Fruit fly (Drosophila melanogaster): ENCODE results near the gene Snx27.
A peak's percentile ranks its signal among the peaks of the same experiment; 100 is the strongest.

The Snx27 gene

dm6 chrX:5745840-5746815 lies 8.3 kb upstream of the Snx27 start:
- no peak for TF ChIP-seq Dfd (GFP tag; optimal IDR thresholded peaks at IDR 0.05)
- TF ChIP-seq Myc (optimal IDR thresholded peaks at IDR 0.05) = no peak
- TF ChIP-seq fru (GFP tag; optimal IDR thresholded peaks at IDR 0.05) = peak; percentile 83
- TF ChIP-seq CrebA (GFP tag; optimal IDR thresholded peaks at IDR 0.05; ENCODE audit: borderline replicate concordance) = no peak
- TF ChIP-seq OdsH (GFP tag; optimal IDR thresholded peaks at IDR 0.05) = peak; percentile 75
- TF ChIP-seq foxo (GFP tag; optimal IDR thresholded peaks at IDR 0.05) = peak in 1 of 2 experiments; percentile 88
- peak; percentile 48 for TF ChIP-seq Mio (GFP tag; optimal IDR thresholded peaks at IDR 0.05)
- TF ChIP-seq usp (GFP tag; optimal IDR thresholded peaks at IDR 0.05) = no peak
- peak; percentile 68 for TF ChIP-seq CG9705 (GFP tag; optimal IDR thresholded peaks at IDR 0.05)
- peak; percentile 52 for TF ChIP-seq psq (GFP tag; optimal IDR thresholded peaks at IDR 0.05)
- TF ChIP-seq Hr83 (GFP tag; optimal IDR thresholded peaks at IDR 0.05; ENCODE audit: poor library complexity, severe bottlenecking) = peak; percentile 54
- no peak for TF ChIP-seq N (GFP tag; optimal IDR thresholded peaks at IDR 0.05)
- TF ChIP-seq Rel (GFP tag; optimal IDR thresholded peaks at IDR 0.05) = no peak
- TF ChIP-seq Rel (tag; optimal IDR thresholded peaks at IDR 0.05) = peak; percentile 54
- no peak for TF ChIP-seq Dif (GFP tag; optimal IDR thresholded peaks at IDR 0.05; ENCODE audit: partially characterized antibody)
- TF ChIP-seq woc (GFP tag; optimal IDR thresholded peaks at IDR 0.05) = no peak
- peak; percentile 85 for TF ChIP-seq HLH106 (tag; optimal IDR thresholded peaks at IDR 0.05)
- TF ChIP-seq GATAd (GFP tag; optimal IDR thresholded peaks at IDR 0.05) = no peak
- peak; percentile 72 for TF ChIP-seq sage (GFP tag; optimal IDR thresholded peaks at IDR 0.05)
- TF ChIP-seq rgr (GFP tag; optimal IDR thresholded peaks at IDR 0.05) = peak; percentile 87
- peak; percentile 84 for TF ChIP-seq Hnf4 (GFP tag; optimal IDR thresholded peaks at IDR 0.05)
- TF ChIP-seq dsf (GFP tag; optimal IDR thresholded peaks at IDR 0.05; ENCODE audit: borderline replicate concordance) = no peak
- peak; percentile 51 for TF ChIP-seq jim (GFP tag; optimal IDR thresholded peaks at IDR 0.05)
- TF ChIP-seq lola (GFP tag; optimal IDR thresholded peaks at IDR 0.05) = peak; percentile 81
- peak; percentile 59 for TF ChIP-seq Jra (GFP tag; optimal IDR thresholded peaks at IDR 0.05)
- peak; percentile 67 for TF ChIP-seq dmrt93B (GFP tag; optimal IDR thresholded peaks at IDR 0.05)
- peak; percentile 87 for TF ChIP-seq h (GFP tag; optimal IDR thresholded peaks at IDR 0.05)
- no peak for TF ChIP-seq tai (GFP tag; optimal IDR thresholded peaks at IDR 0.05)
- TF ChIP-seq CG32264 (GFP tag; optimal IDR thresholded peaks at IDR 0.05) = peak; percentile 82
- TF ChIP-seq ey (GFP tag; optimal IDR thresholded peaks at IDR 0.05) = peak; percentile 89
- TF ChIP-seq Abd-B (GFP tag; optimal IDR thresholded peaks at IDR 0.05) = no peak
- no peak for TF ChIP-seq brk (GFP tag; optimal IDR thresholded peaks at IDR 0.05)
- no peak for TF ChIP-seq Hr78 (GFP tag; optimal IDR thresholded peaks at IDR 0.05)
- TF ChIP-seq sv (GFP tag; optimal IDR thresholded peaks at IDR 0.05) = peak; percentile 64
- TF ChIP-seq br (GFP tag; optimal IDR thresholded peaks at IDR 0.05) = peak; percentile 86
- TF ChIP-seq Vsx2 (GFP tag; optimal IDR thresholded peaks at IDR 0.05; ENCODE audit: partially characterized antibody) = no peak
- peak; percentile 70 for TF ChIP-seq Sp1 (GFP tag; optimal IDR thresholded peaks at IDR 0.05)
- no peak for TF ChIP-seq pan (optimal IDR thresholded peaks at IDR 0.05)
- no peak for TF ChIP-seq dl (GFP tag; optimal IDR thresholded peaks at IDR 0.05; ENCODE audit: insufficient read depth in 1 of 2, partially characterized antibody in 2 of 2)

- TF ChIP-seq woc (GFP tag; optimal IDR thresholded peaks at IDR 0.05) (peak; percentile 74), foxo (GFP tag; optimal IDR thresholded peaks at IDR 0.05) (peak in 1 of 2 experiments; percentile 39), fru (GFP tag; optimal IDR thresholded peaks at IDR 0.05) (peak; percentile 8), rgr (GFP tag; optimal IDR thresholded peaks at IDR 0.05) (peak; percentile 13), Mio (GFP tag; optimal IDR thresholded peaks at IDR 0.05) (no peak), ey (GFP tag; optimal IDR thresholded peaks at IDR 0.05) (peak; percentile 13), Rel (GFP tag; optimal IDR thresholded peaks at IDR 0.05) (no peak), Rel (tag; optimal IDR thresholded peaks at IDR 0.05) (no peak), h (GFP tag; optimal IDR thresholded peaks at IDR 0.05) (peak; percentile 23), br (GFP tag; optimal IDR thresholded peaks at IDR 0.05) (peak; percentile 44), Hr83 (GFP tag; optimal IDR thresholded peaks at IDR 0.05; ENCODE audit: poor library complexity, severe bottlenecking) (peak; percentile 29), Hr78 (GFP tag; optimal IDR thresholded peaks at IDR 0.05) (no peak)
These were observed 7.3 kb upstream of the Snx27 start for dm6 chrX:5744992-5745732.
